Worm (Caenorhabditis elegans) whole organism, young adult: ENCODE data around the gene cima-1.

Experiments
- F37B4.10 ChIP-seq: fragments of 200-800 bp; sonication (Bioruptor generic); IDR thresholded peaks from 2 replicates; pipeline ENCODE4 v1.3.6; 2022; ENCODE audit warnings: missing genetic modification characterization, missing compliant biosample characterization
- F52B5.7 ChIP-seq: sonication (generic microtip); optimal IDR thresholded peaks from 2 replicates; lab custom pipeline; 2016; ENCODE audit warnings: mild to moderate bottlenecking, missing genetic modification characterization, missing compliant biosample characterization
- him-1 ChIP-seq: sonication (generic microtip); optimal IDR thresholded peaks from 2 replicates; lab custom pipeline; 2016; ENCODE audit warnings: missing genotype, missing genetic modification reagents, missing genetic modification characterization, missing compliant biosample characterization
- nfya-1 ChIP-seq: sonication (generic microtip); optimal IDR thresholded peaks from 2 replicates; lab custom pipeline; 2017; ENCODE audit warnings: antibody characterized with exemption, missing compliant biosample characterization, missing genetic modification characterization, borderline replicate concordance; ENCODE audit not compliant: insufficient read depth
- pbrm-1 ChIP-seq: fragments of 200-800 bp; sonication (Bioruptor generic); IDR thresholded peaks from 2 replicates; pipeline ENCODE4 v1.3.6; 2022; ENCODE audit warnings: missing genetic modification reagents, missing genetic modification characterization, missing compliant biosample characterization
- sea-2 ChIP-seq: fragments of 200-800 bp; sonication (Bioruptor generic); IDR thresholded peaks from 2 replicates; pipeline ENCODE4 v1.3.6; 2022; ENCODE audit warnings: missing genetic modification characterization, missing compliant biosample characterization
- snpc-3.4 ChIP-seq: sonication (generic microtip); optimal IDR thresholded peaks from 2 replicates; lab custom pipeline; 2017; ENCODE audit warnings: missing genetic modification characterization, mild to moderate bottlenecking, missing compliant biosample characterization, antibody characterized with exemption, moderate library complexity, missing genotype, missing genetic modification reagents
- snpc-4 ChIP-seq, 5 experiments: fragments of 150-350 bp in 1 of 5; sonication (generic microtip) in 4 of 5; optimal IDR thresholded peaks; 2 replicates each; lab custom pipeline; 2014 to 2018; ENCODE audit warnings: missing genetic modification characterization in 5 of 5, missing biosample characterization in 3 of 5, antibody characterized with exemption in 2 of 5, mild to moderate bottlenecking in 2 of 5, missing compliant biosample characterization in 2 of 5, missing genotype in 2 of 5, moderate library complexity in 2 of 5, missing genetic modification reagents in 1 of 5
- tlf-1 ChIP-seq: fragments of 200-800 bp; sonication (Bioruptor generic); optimal IDR thresholded peaks from 2 replicates; lab custom pipeline; 2018; ENCODE audit warnings: mild to moderate bottlenecking, missing genetic modification characterization, missing compliant biosample characterization
- zim-3 ChIP-seq: sonication (generic microtip); optimal IDR thresholded peaks from 2 replicates; lab custom pipeline; 2017; ENCODE audit warnings: mild to moderate bottlenecking, missing genetic modification characterization, moderate library complexity, missing compliant biosample characterization

- no peak for TF ChIP-seq sea-2
- no peak for TF ChIP-seq snpc-3.4
- no peak for TF ChIP-seq him-1 (tag; lab: Kevin White, UChicago)
- no peak for TF ChIP-seq pbrm-1
- no peak for TF ChIP-seq zim-3 (tag; lab: Kevin White, UChicago)
- no peak for TF ChIP-seq tlf-1 (GFP tag; lab: Kevin White, UChicago)
- TF ChIP-seq F37B4.10 (GFP tag; lab: Robert Waterston, UW) = no peak
- no peak for TF ChIP-seq snpc-4 (GFP tag; optimal IDR thresholded peaks at IDR 0.05; lab: Kevin White, UChicago)
- no peak for TF ChIP-seq snpc-4 (tag; optimal IDR thresholded peaks at IDR 0.05; lab: Kevin White, UChicago)
- TF ChIP-seq F52B5.7 (tag; lab: Kevin White, UChicago) = no peak
- TF ChIP-seq nfya-1 = no peak
Observed at ce11 chrIV:7605413-7605812, 45.8 kb upstream of the cima-1 start.
